Worm (Caenorhabditis elegans) whole organism, young adult: Measurements from ENCODE around the gene col-124.

Experiments used
- C06A6.2 ChIP-seq: fragments of 200-800 bp; sonication (Bioruptor generic); conservative IDR thresholded peaks from 2 replicates; pipeline ENCODE4 v1.3.6; 2022; ENCODE audit warnings: missing genetic modification characterization, missing compliant biosample characterization
- C17E4.6 ChIP-seq: fragments of 200-800 bp; sonication (Bioruptor generic); IDR thresholded peaks from 2 replicates; pipeline ENCODE4 v1.3.6; 2022; ENCODE audit warnings: missing genetic modification reagents, missing genetic modification characterization, missing compliant biosample characterization
- F22D6.2 ChIP-seq: sonication (generic microtip); optimal IDR thresholded peaks from 2 replicates; lab custom pipeline; 2016; ENCODE audit warnings: mild to moderate bottlenecking, missing genetic modification characterization, missing compliant biosample characterization
- F37B4.10 ChIP-seq: fragments of 200-800 bp; sonication (Bioruptor generic); IDR thresholded peaks from 2 replicates; pipeline ENCODE4 v1.3.6; 2022; ENCODE audit warnings: missing genetic modification characterization, missing compliant biosample characterization
- F49E8.2 ChIP-seq: sonication (generic microtip); optimal IDR thresholded peaks from 3 replicates; lab custom pipeline; 2017; ENCODE audit warnings: missing genetic modification characterization, mild to moderate bottlenecking, missing compliant biosample characterization, antibody characterized with exemption, moderate library complexity; ENCODE audit not compliant: insufficient read depth
- F52B5.7 ChIP-seq: sonication (generic microtip); optimal IDR thresholded peaks from 2 replicates; lab custom pipeline; 2016; ENCODE audit warnings: mild to moderate bottlenecking, missing genetic modification characterization, missing compliant biosample characterization
- F57A8.1 ChIP-seq: fragments of 200-800 bp; sonication (Bioruptor generic); optimal IDR thresholded peaks from 2 replicates; lab custom pipeline; 2018; ENCODE audit warnings: mild to moderate bottlenecking, missing genetic modification characterization, moderate library complexity, missing compliant biosample characterization
- K12H6.12 ChIP-seq: fragments of 200-800 bp; sonication (Bioruptor generic); optimal IDR thresholded peaks from 2 replicates; lab custom pipeline; 2018; ENCODE audit warnings: mild to moderate bottlenecking, missing genetic modification characterization, missing compliant biosample characterization
- T07F8.4 ChIP-seq: sonication (generic microtip); optimal IDR thresholded peaks from 2 replicates; lab custom pipeline; 2016; ENCODE audit warnings: mild to moderate bottlenecking, missing genetic modification characterization, moderate library complexity, missing compliant biosample characterization
- Y56A3A.18 ChIP-seq: fragments of 200-800 bp; sonication (Bioruptor generic); IDR thresholded peaks from 2 replicates; pipeline ENCODE4 v1.3.6; 2022; ENCODE audit warnings: missing genetic modification reagents, missing genetic modification characterization, missing compliant biosample characterization
- Y67H2A.10 ChIP-seq: fragments of 200-800 bp; sonication (Bioruptor generic); conservative IDR thresholded peaks from 2 replicates; pipeline ENCODE4 v1.3.6; 2022; ENCODE audit warnings: missing genetic modification reagents, missing genetic modification characterization, missing compliant biosample characterization
- ZK185.1 ChIP-seq: sonication (generic microtip); optimal IDR thresholded peaks from 2 replicates; lab custom pipeline; 2016; ENCODE audit warnings: mild to moderate bottlenecking, missing genetic modification characterization, missing compliant biosample characterization; ENCODE audit not compliant: poor library complexity, severe bottlenecking
- aptf-2 ChIP-seq: fragments of 200-800 bp; sonication (Bioruptor generic); conservative IDR thresholded peaks from 2 replicates; pipeline ENCODE4 v1.3.6; 2022; ENCODE audit warnings: missing genetic modification reagents, missing genetic modification characterization, missing compliant biosample characterization
- aptf-3 ChIP-seq: fragments of 200-800 bp; sonication (Bioruptor generic); IDR thresholded peaks from 2 replicates; pipeline ENCODE4 v1.3.6; 2022; ENCODE audit warnings: missing genetic modification characterization, missing compliant biosample characterization
- atf-7 ChIP-seq: sonication (generic microtip); optimal IDR thresholded peaks from 2 replicates; lab custom pipeline; 2017; ENCODE audit warnings: mild to moderate bottlenecking, missing genetic modification characterization, missing compliant biosample characterization
- athp-1 ChIP-seq: sonication (generic microtip); optimal IDR thresholded peaks from 2 replicates; lab custom pipeline; 2017; ENCODE audit warnings: mild to moderate bottlenecking, missing genetic modification characterization, missing compliant biosample characterization
- attf-6 ChIP-seq: fragments of 200-800 bp; sonication (Bioruptor generic); IDR thresholded peaks from 2 replicates; pipeline ENCODE4 v1.3.6; 2022; ENCODE audit warnings: missing genetic modification reagents, missing genetic modification characterization, missing compliant biosample characterization
- bed-1 ChIP-seq: fragments of 200-800 bp; sonication (Bioruptor generic); IDR thresholded peaks from 2 replicates; pipeline ENCODE4 v1.3.6; 2022; ENCODE audit warnings: missing genetic modification reagents, missing genetic modification characterization, missing compliant biosample characterization
- bed-2 ChIP-seq: fragments of 200-800 bp; sonication (Bioruptor generic); IDR thresholded peaks from 2 replicates; pipeline ENCODE4 v1.3.6; 2022; ENCODE audit warnings: missing genetic modification reagents, missing genetic modification characterization, missing compliant biosample characterization
- cebp-2 ChIP-seq: fragments of 200-800 bp; sonication (Bioruptor generic); IDR thresholded peaks from 2 replicates; pipeline ENCODE4 v1.3.6; 2022; ENCODE audit warnings: missing genetic modification characterization, missing compliant biosample characterization
- ceh-100 ChIP-seq: fragments of 200-800 bp; sonication (Bioruptor generic); IDR thresholded peaks from 2 replicates; pipeline ENCODE4 v1.3.6; 2022; ENCODE audit warnings: missing genetic modification reagents, missing genetic modification characterization, missing compliant biosample characterization
- ceh-27 ChIP-seq: fragments of 200-800 bp; sonication (Bioruptor generic); optimal IDR thresholded peaks from 2 replicates; lab custom pipeline; 2018; ENCODE audit warnings: mild to moderate bottlenecking, missing genetic modification characterization, moderate library complexity, missing compliant biosample characterization
- ceh-58 ChIP-seq: fragments of 200-800 bp; sonication (Bioruptor generic); IDR thresholded peaks from 2 replicates; pipeline ENCODE4 v1.3.6; 2022; ENCODE audit warnings: missing genetic modification characterization, missing compliant biosample characterization
- ceh-79 ChIP-seq: sonication (generic microtip); optimal IDR thresholded peaks from 2 replicates; lab custom pipeline; 2017; ENCODE audit warnings: mild to moderate bottlenecking, missing genetic modification characterization, missing compliant biosample characterization
- die-1 ChIP-seq: sonication (generic microtip); optimal IDR thresholded peaks from 2 replicates; lab custom pipeline; 2016; ENCODE audit warnings: missing genotype, mild to moderate bottlenecking, missing genetic modification characterization, missing compliant biosample characterization
- dox-1 ChIP-seq: fragments of 200-800 bp; sonication (Bioruptor generic); IDR thresholded peaks from 2 replicates; pipeline ENCODE4 v1.3.6; 2022; ENCODE audit warnings: missing genetic modification reagents, missing genetic modification characterization, missing compliant biosample characterization
- dpl-1 ChIP-seq: fragments of 150-350 bp; optimal IDR thresholded peaks from 2 replicates; lab custom pipeline; 2014; ENCODE audit warnings: missing biosample characterization, missing genetic modification reagents, missing genetic modification characterization
- ets-4 ChIP-seq: fragments of 200-800 bp; sonication (Bioruptor generic); optimal IDR thresholded peaks from 2 replicates; lab custom pipeline; 2018; ENCODE audit warnings: mild to moderate bottlenecking, missing genetic modification characterization, missing compliant biosample characterization
- him-1 ChIP-seq: sonication (generic microtip); optimal IDR thresholded peaks from 2 replicates; lab custom pipeline; 2016; ENCODE audit warnings: missing genotype, missing genetic modification reagents, missing genetic modification characterization, missing compliant biosample characterization
- hrde-1 ChIP-seq: sonication (generic microtip); optimal IDR thresholded peaks from 2 replicates; lab custom pipeline; 2016; ENCODE audit warnings: missing genetic modification characterization, mild to moderate bottlenecking, missing compliant biosample characterization, moderate library complexity, missing genotype, missing genetic modification reagents, borderline replicate concordance
- let-607 ChIP-seq, 2 experiments: fragments of 200-800 bp in 1 of 2; sonication (Bioruptor generic) in 1 of 2; sonication (generic microtip) in 1 of 2; optimal IDR thresholded peaks; 2 replicates each; lab custom pipeline; 2016 to 2018; ENCODE audit warnings: mild to moderate bottlenecking in 2 of 2, missing compliant biosample characterization in 2 of 2, missing genetic modification characterization in 2 of 2, moderate library complexity in 2 of 2, missing genotype in 1 of 2
- lir-1 ChIP-seq: fragments of 200-800 bp; sonication (Bioruptor generic); conservative IDR thresholded peaks from 2 replicates; pipeline ENCODE4 v1.3.6; 2022; ENCODE audit warnings: missing genetic modification reagents, missing genetic modification characterization, missing compliant biosample characterization
- mcd-1 ChIP-seq: fragments of 200-800 bp; sonication (Bioruptor generic); IDR thresholded peaks from 2 replicates; pipeline ENCODE4 v1.3.6; 2022; ENCODE audit warnings: missing genetic modification reagents, missing genetic modification characterization, missing compliant biosample characterization
- nfya-2 ChIP-seq: fragments of 200-800 bp; sonication (Bioruptor generic); IDR thresholded peaks from 2 replicates; pipeline ENCODE4 v1.3.6; 2022; ENCODE audit warnings: missing genetic modification reagents, missing genetic modification characterization, missing compliant biosample characterization
- nhr-120 ChIP-seq: fragments of 200-800 bp; sonication (Bioruptor generic); IDR thresholded peaks from 2 replicates; pipeline ENCODE4 v1.3.6; 2022; ENCODE audit warnings: missing genetic modification characterization, missing compliant biosample characterization
- nhr-179 ChIP-seq: sonication (generic microtip); optimal IDR thresholded peaks from 2 replicates; lab custom pipeline; 2016; ENCODE audit warnings: mild to moderate bottlenecking, missing genetic modification characterization, missing compliant biosample characterization
- pbrm-1 ChIP-seq: fragments of 200-800 bp; sonication (Bioruptor generic); IDR thresholded peaks from 2 replicates; pipeline ENCODE4 v1.3.6; 2022; ENCODE audit warnings: missing genetic modification reagents, missing genetic modification characterization, missing compliant biosample characterization
- repo-1 ChIP-seq: sonication (generic microtip); optimal IDR thresholded peaks from 2 replicates; lab custom pipeline; 2017; ENCODE audit warnings: mild to moderate bottlenecking, missing genetic modification characterization, missing compliant biosample characterization
- snpc-1.1 ChIP-seq: sonication (generic microtip); optimal IDR thresholded peaks from 2 replicates; lab custom pipeline; 2017; ENCODE audit warnings: missing genetic modification characterization, mild to moderate bottlenecking, missing compliant biosample characterization, antibody characterized with exemption, moderate library complexity, missing genotype, missing genetic modification reagents; ENCODE audit not compliant: insufficient read depth
- snpc-1.3 ChIP-seq: sonication (generic microtip); optimal IDR thresholded peaks from 2 replicates; lab custom pipeline; 2017; ENCODE audit warnings: missing genetic modification characterization, mild to moderate bottlenecking, missing compliant biosample characterization, antibody characterized with exemption, moderate library complexity, missing genotype, missing genetic modification reagents; ENCODE audit not compliant: insufficient read depth
- snpc-3.4 ChIP-seq: sonication (generic microtip); optimal IDR thresholded peaks from 2 replicates; lab custom pipeline; 2017; ENCODE audit warnings: missing genetic modification characterization, mild to moderate bottlenecking, missing compliant biosample characterization, antibody characterized with exemption, moderate library complexity, missing genotype, missing genetic modification reagents
- snpc-4 ChIP-seq, 5 experiments: fragments of 150-350 bp in 1 of 5; sonication (generic microtip) in 4 of 5; optimal IDR thresholded peaks; 2 replicates each; lab custom pipeline; 2014 to 2018; ENCODE audit warnings: missing genetic modification characterization in 5 of 5, missing biosample characterization in 3 of 5, antibody characterized with exemption in 2 of 5, mild to moderate bottlenecking in 2 of 5, missing compliant biosample characterization in 2 of 5, missing genotype in 2 of 5, moderate library complexity in 2 of 5, missing genetic modification reagents in 1 of 5
- somi-1 ChIP-seq: fragments of 200-800 bp; sonication (Bioruptor generic); optimal IDR thresholded peaks from 2 replicates; lab custom pipeline; 2018; ENCODE audit warnings: mild to moderate bottlenecking, missing genetic modification characterization, missing compliant biosample characterization
- zfh-2 ChIP-seq: fragments of 200-800 bp; sonication (Bioruptor generic); conservative IDR thresholded peaks from 2 replicates; pipeline ENCODE4 v1.3.6; 2022; ENCODE audit warnings: missing genetic modification reagents, missing genetic modification characterization, missing compliant biosample characterization
- ztf-28 ChIP-seq: fragments of 200-800 bp; sonication (Bioruptor generic); IDR thresholded peaks from 2 replicates; pipeline ENCODE4 v1.3.6; 2022; ENCODE audit warnings: missing genetic modification reagents, missing genetic modification characterization, missing compliant biosample characterization
- ztf-6 ChIP-seq: fragments of 200-800 bp; sonication (Bioruptor generic); IDR thresholded peaks from 2 replicates; pipeline ENCODE4 v1.3.6; 2022; ENCODE audit warnings: missing genetic modification reagents, missing genetic modification characterization, missing compliant biosample characterization

The col-124 gene

ce11 chrIV:10215393-10215792 lies 858 bp upstream of the col-124 start:
- TF ChIP-seq lir-1 (GFP tag; lab: Robert Waterston, UW) (no peak), aptf-2 (no peak), let-607 (tag; optimal IDR thresholded peaks at IDR 0.05; lab: Kevin White, UChicago) (no peak), nhr-179 (tag; lab: Kevin White, UChicago) (no peak), ceh-27 (GFP tag; lab: Kevin White, UChicago) (no peak), attf-6 (GFP tag; lab: Robert Waterston, UW) (no peak), bed-2 (GFP tag; lab: Robert Waterston, UW) (no peak), ZK185.1 (tag; lab: Kevin White, UChicago) (no peak), aptf-3 (GFP tag; lab: Robert Waterston, UW) (no peak), F52B5.7 (no peak), nhr-120 (no peak), F49E8.2 (tag; lab: Kevin White, UChicago) (no peak), him-1 (tag; lab: Kevin White, UChicago) (no peak), hrde-1 (tag; lab: Kevin White, UChicago) (no peak), ztf-6 (GFP tag; lab: Robert Waterston, UW) (no peak), C06A6.2 (no peak), cebp-2 (no peak)

- TF ChIP-seq ceh-58 (GFP tag; lab: Robert Waterston, UW) (no peak), somi-1 (GFP tag; lab: Kevin White, UChicago) (no peak), ztf-28 (no peak), snpc-1.1 (tag; lab: Kevin White, UChicago) (no peak), T07F8.4 (no peak), C17E4.6 (no peak), athp-1 (tag; lab: Kevin White, UChicago) (no peak), snpc-3.4 (tag; lab: Kevin White, UChicago) (no peak), Y67H2A.10 (no peak), ets-4 (GFP tag; lab: Kevin White, UChicago) (no peak), ceh-100 (no peak), C06A6.2 (peak; percentile 29; the same call in 1 of the 2 replicates), F57A8.1 (GFP tag; lab: Kevin White, UChicago) (no peak), snpc-4 (GFP tag; optimal IDR thresholded peaks at IDR 0.05; lab: Kevin White, UChicago) (no peak), snpc-4 (tag; optimal IDR thresholded peaks at IDR 0.05; lab: Kevin White, UChicago) (no peak), Y56A3A.18 (GFP tag; lab: Robert Waterston, UW) (no peak), atf-7 (no peak), mcd-1 (GFP tag; lab: Robert Waterston, UW) (peak; percentile 30; the same call in 1 of the 2 replicates), F49E8.2 (tag; lab: Kevin White, UChicago) (no peak), repo-1 (peak; percentile 11), die-1 (tag; lab: Kevin White, UChicago) (no peak), bed-1 (no peak), K12H6.12 (tag; lab: Kevin White, UChicago) (no peak), F37B4.10 (GFP tag; lab: Robert Waterston, UW) (no peak), snpc-1.3 (tag; lab: Kevin White, UChicago) (no peak), dpl-1 (no peak), ceh-79 (tag; lab: Kevin White, UChicago) (no peak), pbrm-1 (peak; percentile 49; the same call in 1 of the 2 replicates), F22D6.2 (tag; lab: Kevin White, UChicago) (no peak), dox-1 (GFP tag; lab: Robert Waterston, UW) (peak; percentile 34; the same call in 1 of the 2 replicates), zfh-2 (peak; percentile 90), nfya-2 (GFP tag; lab: Robert Waterston, UW) (0 out of 2 replicates have a peak, but pooled peaks have one; percentile 40)
Measured at ce11 chrIV:10216704-10217296, 549 bp downstream of the col-124 start.
